Fruit fly (Drosophila melanogaster): ENCODE results near the gene krz.

Gene krz

DNA sequence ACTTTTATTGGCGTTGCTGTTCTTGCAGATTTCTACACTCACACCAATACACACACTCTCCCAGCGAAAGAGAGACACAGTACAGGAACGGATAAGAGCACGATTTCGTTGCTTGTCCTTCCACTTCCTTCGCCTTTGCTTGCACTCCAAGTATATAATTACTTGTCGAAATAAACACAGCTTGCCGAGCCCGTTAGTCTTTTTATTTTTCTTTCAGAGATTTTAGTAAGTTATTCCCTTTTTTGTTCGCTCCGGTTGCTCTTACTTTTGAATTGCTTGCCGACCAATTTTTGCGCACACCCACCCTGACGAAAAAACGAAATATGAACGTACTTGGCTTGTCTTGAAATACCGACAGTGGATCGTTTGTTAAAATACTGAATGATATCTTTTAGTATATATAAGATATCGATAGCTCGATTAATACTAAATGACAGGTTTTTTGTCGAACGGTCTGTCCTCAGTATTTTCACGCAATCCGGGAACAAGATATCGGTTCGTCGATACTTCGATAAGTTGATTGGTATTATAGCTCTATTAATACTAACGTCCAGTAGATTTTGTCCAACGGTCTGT lies 16.4 kb upstream of the krz start, which contains the start of gene Map205 (continued):
- TF ChIP-seq CG8632 (GFP tag; optimal IDR thresholded peaks at IDR 0.05) (no peak), CG6792 (GFP tag; optimal IDR thresholded peaks at IDR 0.05) (no peak), CG16779 (tag; optimal IDR thresholded peaks at IDR 0.05) (no peak), net (GFP tag; optimal IDR thresholded peaks at IDR 0.05) (peak; percentile 4), CG34406 (GFP tag; optimal IDR thresholded peaks at IDR 0.05) (no peak), CG10669 (GFP tag; optimal IDR thresholded peaks at IDR 0.05) (no peak), lz (GFP tag; optimal IDR thresholded peaks at IDR 0.05) (no peak), CG15336 (GFP tag; IDR thresholded peaks at IDR 0.05) (no peak), OdsH (GFP tag; optimal IDR thresholded peaks at IDR 0.05) (no peak), acj6 (GFP tag; optimal IDR thresholded peaks at IDR 0.05) (no peak), CG11294 (GFP tag; IDR thresholded peaks at IDR 0.05) (no peak), Hr38 (GFP tag; optimal IDR thresholded peaks at IDR 0.05) (no peak), CG1621 (tag; optimal IDR thresholded peaks at IDR 0.05) (no peak), CG7368 (GFP tag; optimal IDR thresholded peaks at IDR 0.05) (no peak), Ets21C (GFP tag; optimal IDR thresholded peaks at IDR 0.05) (no peak), Sox102F (GFP tag; optimal IDR thresholded peaks at IDR 0.05) (peak; percentile 38), cyc (GFP tag; optimal IDR thresholded peaks at IDR 0.05) (no peak), fd85E (GFP tag; optimal IDR thresholded peaks at IDR 0.05) (no peak), Ets96B (tag; optimal IDR thresholded peaks at IDR 0.05) (peak; percentile 3), dsx (GFP tag; optimal IDR thresholded peaks at IDR 0.05; ENCODE audit: poor library complexity, severe bottlenecking) (peak; percentile 28), CG11902 (GFP tag; optimal IDR thresholded peaks at IDR 0.05) (no peak)

DNA sequence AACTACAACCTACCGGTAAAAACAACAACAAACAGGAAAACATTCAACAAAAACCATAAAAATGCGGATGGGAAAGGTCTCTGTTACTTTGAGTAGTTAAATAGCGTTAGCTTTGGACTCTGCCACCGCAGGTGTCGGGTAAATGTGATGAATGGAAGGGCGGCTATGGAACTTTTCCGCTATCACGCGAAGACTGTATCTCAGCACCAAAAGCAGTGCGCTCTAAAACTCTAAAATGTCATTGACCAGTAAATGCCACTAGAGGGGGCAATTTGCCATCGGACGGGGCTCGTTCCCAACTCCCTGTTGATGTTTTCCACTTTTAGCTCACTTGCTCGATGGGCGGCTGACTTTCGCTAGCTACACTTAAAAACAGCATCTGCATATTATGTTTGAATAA lies 8.4 kb upstream of the krz start:
- TF ChIP-seq OdsH (GFP tag; optimal IDR thresholded peaks at IDR 0.05) (no peak), Hr4 (GFP tag; optimal IDR thresholded peaks at IDR 0.05) (no peak)

DNA sequence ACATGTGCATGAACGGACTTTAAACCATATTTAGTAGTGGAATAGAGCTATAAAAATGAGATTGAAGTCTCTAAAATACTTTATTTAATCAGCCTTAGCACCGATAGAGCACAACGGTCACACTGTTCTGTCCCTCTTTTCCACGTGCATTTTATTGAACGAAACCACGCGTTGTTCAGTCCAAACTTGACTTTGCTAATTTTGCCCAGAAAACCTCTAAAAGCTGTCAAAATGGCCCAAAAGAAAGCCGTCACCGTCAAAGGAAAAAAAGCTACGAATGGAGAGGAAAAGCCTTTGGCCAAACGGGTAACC lies 667 bp upstream of the krz start:
- no peak for TF ChIP-seq dsx (GFP tag; optimal IDR thresholded peaks at IDR 0.05; ENCODE audit: poor library complexity, severe bottlenecking)

DNA sequence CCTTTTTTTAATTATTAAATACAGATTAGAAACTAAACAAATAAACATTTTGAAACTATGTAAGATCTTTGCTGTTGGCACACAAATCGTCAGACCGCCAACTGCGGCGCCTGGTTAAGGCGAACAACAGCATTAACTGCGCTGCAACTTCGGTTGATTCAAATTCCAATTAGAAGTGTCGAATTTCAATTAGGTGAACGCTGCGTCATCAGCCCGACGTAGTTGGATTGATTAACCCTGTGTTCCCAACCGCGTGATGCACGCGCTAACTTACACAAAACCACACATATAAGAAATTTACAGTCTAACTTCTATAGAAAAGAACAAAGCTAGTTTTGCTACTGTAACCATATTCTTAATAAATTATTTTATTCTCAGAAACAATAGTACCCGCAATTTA lies 1.1 kb downstream of the krz start:
- no peak for TF ChIP-seq dac (GFP tag; optimal IDR thresholded peaks at IDR 0.05)

DNA sequence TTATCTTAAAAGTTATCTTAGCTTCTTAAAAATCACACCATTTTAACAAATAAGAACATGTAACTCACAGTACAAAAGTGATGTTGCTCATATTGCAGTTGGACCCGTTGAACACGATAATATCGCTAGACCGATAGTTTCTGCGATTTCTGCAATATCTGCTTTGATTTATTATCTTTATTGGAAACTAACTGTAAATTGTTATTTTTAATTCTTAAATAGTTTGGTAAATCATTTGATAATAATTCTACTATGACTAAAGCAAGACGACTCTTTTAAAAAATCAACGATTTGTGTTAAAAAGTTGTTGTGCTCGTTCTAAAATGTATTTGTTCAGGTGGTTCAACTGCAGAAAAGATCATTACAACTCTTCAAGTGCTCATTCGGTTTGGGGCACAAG lies 5.1 kb downstream of the krz start:
- TF ChIP-seq dsx (GFP tag; optimal IDR thresholded peaks at IDR 0.05; ENCODE audit: poor library complexity, severe bottlenecking): no peak
- TF ChIP-seq Sox15 (GFP tag; optimal IDR thresholded peaks at IDR 0.05): no peak
- no peak for TF ChIP-seq esn (GFP tag; optimal IDR thresholded peaks at IDR 0.05)
- TF ChIP-seq CG11294 (GFP tag; IDR thresholded peaks at IDR 0.05): no peak
- TF ChIP-seq CG6276 (GFP tag; optimal IDR thresholded peaks at IDR 0.05): no peak
- TF ChIP-seq cyc (GFP tag; optimal IDR thresholded peaks at IDR 0.05): no peak
- no peak for TF ChIP-seq Gug (GFP tag; IDR thresholded peaks at IDR 0.05)
- TF ChIP-seq Blimp-1 (GFP tag; optimal IDR thresholded peaks at IDR 0.05): no peak
- no peak for TF ChIP-seq OdsH (GFP tag; optimal IDR thresholded peaks at IDR 0.05)
- TF ChIP-seq Hr4 (GFP tag; optimal IDR thresholded peaks at IDR 0.05): no peak
- TF ChIP-seq CG6792 (GFP tag; optimal IDR thresholded peaks at IDR 0.05): no peak
- TF ChIP-seq CG32006 (GFP tag; optimal IDR thresholded peaks at IDR 0.05): no peak

DNA sequence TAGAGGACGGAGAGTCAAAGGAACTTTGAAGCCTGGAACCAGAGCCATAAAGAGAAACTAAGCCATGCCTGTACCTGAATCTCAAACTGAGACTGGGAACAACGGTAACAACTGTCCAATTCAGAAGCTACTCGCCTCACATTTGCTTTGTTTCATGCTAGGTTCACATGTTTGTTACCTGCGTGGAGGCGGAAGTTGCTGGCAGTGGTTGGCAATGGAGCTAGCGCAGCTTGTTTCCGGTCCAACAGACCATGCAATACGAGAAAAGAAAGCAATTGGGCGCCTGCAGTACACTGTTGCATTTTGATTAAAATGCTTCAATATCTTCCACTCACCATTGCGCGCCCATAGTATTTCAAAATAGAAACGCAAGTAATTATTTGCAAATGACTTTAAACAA lies 8.0 kb downstream of the krz start:
- TF ChIP-seq dsx (GFP tag; optimal IDR thresholded peaks at IDR 0.05; ENCODE audit: poor library complexity, severe bottlenecking) (no peak), CG11902 (GFP tag; optimal IDR thresholded peaks at IDR 0.05) (no peak), spab (GFP tag; optimal IDR thresholded peaks at IDR 0.05) (no peak), eg (GFP tag; IDR thresholded peaks at IDR 0.05) (no peak), Hr38 (GFP tag; optimal IDR thresholded peaks at IDR 0.05) (no peak), dac (GFP tag; optimal IDR thresholded peaks at IDR 0.05) (no peak), CG8632 (GFP tag; optimal IDR thresholded peaks at IDR 0.05) (no peak), CG11762 (GFP tag; optimal IDR thresholded peaks at IDR 0.05; ENCODE audit: insufficient read depth) (no peak), CG7368 (GFP tag; optimal IDR thresholded peaks at IDR 0.05) (no peak), Hr4 (GFP tag; optimal IDR thresholded peaks at IDR 0.05) (no peak), Blimp-1 (GFP tag; optimal IDR thresholded peaks at IDR 0.05) (no peak)
